Fruit fly (Drosophila melanogaster) whole organism, embryonic: ENCODE measurements around the gene CG2021.

Source experiments
- Abd-B ChIP-seq: fragments of 200-800 bp; sonication (Bioruptor generic); optimal IDR thresholded peaks from 2 replicates; lab custom pipeline; 2018; ENCODE audit warnings: missing biosample characterization, mild to moderate bottlenecking, missing genetic modification characterization, moderate library complexity
- BEAF-32 ChIP-seq: fragments of 200-800 bp; sonication (Bioruptor generic); optimal IDR thresholded peaks from 3 replicates; lab custom pipeline; 2017; ENCODE audit warnings: missing biosample characterization, missing genetic modification characterization, mild to moderate bottlenecking, moderate library complexity, missing genetic modification reagents
- CG11085 ChIP-seq: fragments of 200-800 bp; sonication (Bioruptor generic); IDR thresholded peaks from 2 replicates; pipeline ENCODE4 v1.3.6; 2022; ENCODE audit warnings: missing biosample characterization, missing genetic modification characterization
- CG12155 ChIP-seq: fragments of 200-800 bp; sonication (Bioruptor generic); optimal IDR thresholded peaks from 3 replicates; lab custom pipeline; 2016; ENCODE audit warnings: missing biosample characterization, missing genetic modification characterization
- CG12236 ChIP-seq: fragments of 200-800 bp; sonication (Bioruptor generic); optimal IDR thresholded peaks from 2 replicates; lab custom pipeline; 2016; ENCODE audit warnings: missing biosample characterization, missing genetic modification characterization
- CG12299 ChIP-seq: fragments of 200-800 bp; sonication (Bioruptor generic); optimal IDR thresholded peaks from 2 replicates; lab custom pipeline; 2018; ENCODE audit warnings: missing biosample characterization, mild to moderate bottlenecking, missing genetic modification characterization
- CG14050 ChIP-seq: fragments of 200-800 bp; sonication (Bioruptor generic); IDR thresholded peaks from 3 replicates; pipeline ENCODE4 v1.3.6; 2022; ENCODE audit warnings: missing biosample characterization, missing genetic modification characterization
- CG14710 ChIP-seq: fragments of 200-800 bp; sonication (Bioruptor generic); optimal IDR thresholded peaks from 3 replicates; lab custom pipeline; 2019; ENCODE audit warnings: missing biosample characterization, mild to moderate bottlenecking, missing genetic modification characterization, moderate library complexity
- CG18599 ChIP-seq: fragments of 200-800 bp; sonication (Bioruptor generic); optimal IDR thresholded peaks from 3 replicates; lab custom pipeline; 2017; ENCODE audit warnings: missing biosample characterization, missing genetic modification characterization, mild to moderate bottlenecking, moderate library complexity, missing genetic modification reagents
- CG2199 ChIP-seq: fragments of 200-800 bp; sonication (Bioruptor generic); IDR thresholded peaks from 3 replicates; pipeline ENCODE4 v1.3.6; 2022; ENCODE audit warnings: missing biosample characterization, missing genetic modification characterization
- CG2889 ChIP-seq: fragments of 200-800 bp; sonication (Bioruptor generic); IDR thresholded peaks from 3 replicates; pipeline ENCODE4 v1.3.6; 2022; ENCODE audit warnings: missing biosample characterization, missing genetic modification characterization
- CG30403 ChIP-seq: fragments of 200-800 bp; sonication (Bioruptor generic); optimal IDR thresholded peaks from 3 replicates; lab custom pipeline; 2016; ENCODE audit warnings: missing biosample characterization, missing genetic modification characterization
- CG32772 ChIP-seq: fragments of 200-800 bp; sonication (Bioruptor generic); IDR thresholded peaks from 2 replicates; pipeline ENCODE4 v1.3.6; 2022; ENCODE audit warnings: missing biosample characterization, missing genetic modification characterization
- CG4820 ChIP-seq: fragments of 200-800 bp; sonication (Bioruptor generic); optimal IDR thresholded peaks from 3 replicates; lab custom pipeline; 2016; ENCODE audit warnings: missing biosample characterization, missing genetic modification characterization
- CG6791 ChIP-seq: fragments of 200-800 bp; sonication (Bioruptor generic); IDR thresholded peaks from 3 replicates; pipeline ENCODE4 v1.3.6; 2022; ENCODE audit warnings: missing biosample characterization, missing genetic modification characterization; ENCODE audit not compliant: partially characterized antibody
- CG6813 ChIP-seq: fragments of 200-800 bp; sonication (Bioruptor generic); optimal IDR thresholded peaks from 2 replicates; lab custom pipeline; 2017; ENCODE audit warnings: missing biosample characterization, missing genetic modification characterization, mild to moderate bottlenecking, moderate library complexity, missing genetic modification reagents
- CG7556 ChIP-seq: fragments of 200-800 bp; sonication (Bioruptor generic); optimal IDR thresholded peaks from 2 replicates; lab custom pipeline; 2017; ENCODE audit warnings: missing biosample characterization, mild to moderate bottlenecking, missing genetic modification characterization
- CG7786 ChIP-seq: fragments of 200-800 bp; sonication (Bioruptor generic); optimal IDR thresholded peaks from 2 replicates; lab custom pipeline; 2016; ENCODE audit warnings: missing biosample characterization, missing genetic modification characterization
- CG7839 ChIP-seq: fragments of 200-800 bp; sonication (Bioruptor generic); optimal IDR thresholded peaks from 3 replicates; lab custom pipeline; 2018; ENCODE audit warnings: missing biosample characterization, mild to moderate bottlenecking, missing genetic modification characterization, moderate library complexity
- Fer1 ChIP-seq: fragments of 200-800 bp; sonication (Bioruptor generic); optimal IDR thresholded peaks from 2 replicates; lab custom pipeline; 2017; ENCODE audit warnings: missing biosample characterization, mild to moderate bottlenecking, missing genetic modification characterization
- H15 ChIP-seq: fragments of 200-800 bp; sonication (Bioruptor generic); IDR thresholded peaks from 3 replicates; pipeline ENCODE4 v1.3.6; 2022; ENCODE audit warnings: missing biosample characterization, missing genetic modification characterization
- HLH4C ChIP-seq: fragments of 200-800 bp; sonication (Bioruptor generic); IDR thresholded peaks from 3 replicates; pipeline ENCODE4 v1.3.6; 2022; ENCODE audit warnings: missing biosample characterization, missing genetic modification characterization; ENCODE audit not compliant: partially characterized antibody
- Hsf ChIP-seq: fragments of 200-800 bp; sonication (Bioruptor generic); optimal IDR thresholded peaks from 3 replicates; lab custom pipeline; 2016; ENCODE audit warnings: missing biosample characterization, missing genetic modification characterization
- MTF-1 ChIP-seq: fragments of 200-800 bp; sonication (Bioruptor generic); optimal IDR thresholded peaks from 2 replicates; lab custom pipeline; 2018; ENCODE audit warnings: missing biosample characterization, mild to moderate bottlenecking, missing genetic modification characterization, borderline replicate concordance
- NC2β ChIP-seq: fragments of 200-800 bp; sonication (Bioruptor generic); optimal IDR thresholded peaks from 2 replicates; lab custom pipeline; 2016; ENCODE audit warnings: missing biosample characterization, missing genetic modification characterization
- Optix ChIP-seq: fragments of 200-800 bp; sonication (Bioruptor generic); IDR thresholded peaks from 3 replicates; pipeline ENCODE4 v1.3.6; 2022; ENCODE audit warnings: missing biosample characterization, missing genetic modification characterization
- Ravus ChIP-seq: fragments of 200-800 bp; sonication (Bioruptor generic); IDR thresholded peaks from 2 replicates; pipeline ENCODE4 v1.3.6; 2022; ENCODE audit warnings: missing biosample characterization, missing genetic modification characterization
- Sox102F ChIP-seq: fragments of 200-800 bp; sonication (Bioruptor generic); optimal IDR thresholded peaks from 2 replicates; lab custom pipeline; 2018; ENCODE audit warnings: missing biosample characterization, mild to moderate bottlenecking, missing genetic modification characterization, moderate library complexity
- ap ChIP-seq: fragments of 200-800 bp; sonication (Bioruptor generic); IDR thresholded peaks from 2 replicates; pipeline ENCODE4 v1.3.6; 2022; ENCODE audit warnings: missing biosample characterization, missing genetic modification characterization
- cad ChIP-seq: fragments of >200 bp; optimal IDR thresholded peaks from 2 replicates; lab custom pipeline; 2017; ENCODE audit warnings: missing biosample characterization, missing genetic modification characterization
- chinmo ChIP-seq: fragments of 200-800 bp; sonication (Bioruptor generic); IDR thresholded peaks from 4 replicates; pipeline ENCODE4 v1.3.6; 2022; ENCODE audit warnings: missing biosample characterization, missing genetic modification characterization; ENCODE audit not compliant: partially characterized antibody
- crc ChIP-seq: fragments of 200-800 bp; sonication (Bioruptor generic); optimal IDR thresholded peaks from 2 replicates; lab custom pipeline; 2016; ENCODE audit warnings: missing biosample characterization, missing genetic modification characterization
- cwo ChIP-seq: fragments of 200-800 bp; sonication (Bioruptor generic); optimal IDR thresholded peaks from 3 replicates; lab custom pipeline; 2017; ENCODE audit warnings: missing biosample characterization, missing genetic modification characterization, mild to moderate bottlenecking, moderate library complexity, missing genetic modification reagents
- disco-r ChIP-seq: fragments of 200-800 bp; sonication (Bioruptor generic); optimal IDR thresholded peaks from 2 replicates; lab custom pipeline; 2016; ENCODE audit warnings: missing biosample characterization, missing genetic modification characterization
- inv ChIP-seq: fragments of 200-800 bp; sonication (Bioruptor generic); IDR thresholded peaks from 2 replicates; pipeline ENCODE4 v1.3.6; 2022; ENCODE audit warnings: missing biosample characterization, missing genetic modification characterization; ENCODE audit not compliant: partially characterized antibody
- oc ChIP-seq: fragments of 200-800 bp; sonication (Bioruptor generic); optimal IDR thresholded peaks from 2 replicates; lab custom pipeline; 2018; ENCODE audit warnings: missing biosample characterization, mild to moderate bottlenecking, missing genetic modification characterization, moderate library complexity
- pzg ChIP-seq: fragments of 200-800 bp; sonication (Bioruptor generic); optimal IDR thresholded peaks from 3 replicates; lab custom pipeline; 2018; ENCODE audit warnings: missing biosample characterization, mild to moderate bottlenecking, missing genetic modification characterization, moderate library complexity
- so ChIP-seq: fragments of 200-800 bp; sonication (Bioruptor generic); IDR thresholded peaks from 3 replicates; pipeline ENCODE4 v1.3.6; 2022; ENCODE audit warnings: missing biosample characterization, missing genetic modification characterization
- stwl ChIP-seq: fragments of 200-800 bp; sonication (Bioruptor generic); optimal IDR thresholded peaks from 3 replicates; lab custom pipeline; 2018; ENCODE audit warnings: missing biosample characterization, mild to moderate bottlenecking, missing genetic modification characterization, moderate library complexity
- ttk ChIP-seq: fragments of 200-800 bp; sonication (Bioruptor generic); IDR thresholded peaks from 2 replicates; pipeline ENCODE4 v2.1.2; 2022; ENCODE audit warnings: missing biosample characterization, missing genetic modification characterization
- vvl ChIP-seq: fragments of 200-800 bp; sonication (Bioruptor generic); IDR thresholded peaks from 2 replicates; pipeline ENCODE4 v1.3.6; 2022; ENCODE audit warnings: missing biosample characterization, missing genetic modification characterization

The CG2021 gene

dm6 chr3L:1738375-1739328 lies 38.6 kb downstream of the CG2021 start, which contains the start of gene Gk2 (continued):
- TF ChIP-seq HLH4C (peak; percentile 66), inv (GFP tag; lab: Robert Waterston, UW) (peak; percentile 27; the same call in 1 of the 2 replicates), pzg (GFP tag; lab: Kevin White, UChicago) (peak; percentile 86), oc (tag; lab: Kevin White, UChicago) (no peak), CG12299 (tag; lab: Kevin White, UChicago) (no peak), CG2889 (no peak), CG7556 (no peak), CG14050 (no peak), Optix (GFP tag; lab: Robert Waterston, UW) (no peak), CG32772 (GFP tag; lab: Robert Waterston, UW) (no peak), CG12236 (GFP tag; lab: Kevin White, UChicago) (no peak), disco-r (GFP tag; lab: Kevin White, UChicago) (no peak), CG7839 (tag; lab: Kevin White, UChicago) (no peak), H15 (GFP tag; lab: Robert Waterston, UW) (no peak), BEAF-32 (peak; percentile 70), ttk (GFP tag; lab: Robert Waterston, UW) (no peak), vvl (GFP tag; lab: Robert Waterston, UW) (0 out of 2 replicates have a peak, but pooled peaks have one; percentile 28), CG4820 (GFP tag; lab: Kevin White, UChicago) (no peak), CG18599 (GFP tag; lab: Kevin White, UChicago) (no peak), cad (no peak), cwo (GFP tag; lab: Kevin White, UChicago) (peak; percentile 80), ap (GFP tag; lab: Robert Waterston, UW) (no peak), CG6791 (peak; percentile 48; the same call in 1 of the 3 replicates), Abd-B (GFP tag; lab: Kevin White, UChicago) (peak; percentile 44), CG14710 (tag; lab: Kevin White, UChicago) (peak; percentile 48), CG12155 (no peak), Sox102F (GFP tag; lab: Kevin White, UChicago) (no peak), CG6813 (no peak), Hsf (GFP tag; lab: Kevin White, UChicago) (no peak), stwl (peak; percentile 48), NC2β (no peak), crc (GFP tag; lab: Kevin White, UChicago) (no peak), CG7786 (GFP tag; lab: Kevin White, UChicago) (no peak), Ravus (no peak), CG11085 (no peak), chinmo (GFP tag; lab: Robert Waterston, UW) (peak; percentile 67; the same call in 1 of the 4 replicates), Fer1 (no peak), CG30403 (GFP tag; lab: Kevin White, UChicago) (no peak), so (GFP tag; lab: Robert Waterston, UW) (no peak), MTF-1 (GFP tag; lab: Kevin White, UChicago) (no peak), CG2199 (GFP tag; lab: Robert Waterston, UW) (no peak)
